Worm (Caenorhabditis elegans) whole organism, L4/young adult: ENCODE data around the gene F25E5.2.

ENCODE experiments used
- W03F9.2 ChIP-seq: fragments of 150-350 bp; optimal IDR thresholded peaks from 2 replicates; lab custom pipeline; 2014; ENCODE audit warnings: missing biosample characterization, missing genetic modification characterization
- dao-5 ChIP-seq: sonication (generic microtip); optimal IDR thresholded peaks from 2 replicates; lab custom pipeline; 2016; ENCODE audit warnings: missing genotype, missing genetic modification characterization, moderate library complexity, missing compliant biosample characterization
- him-1 ChIP-seq: sonication (generic microtip); optimal IDR thresholded peaks from 2 replicates; lab custom pipeline; 2016; ENCODE audit warnings: missing genotype, missing genetic modification reagents, missing genetic modification characterization, missing compliant biosample characterization

ce11 chrV:7460898-7461297 lies 5.8 kb downstream of the F25E5.2 start, which contains the start of gene srh-92:
- no peak for TF ChIP-seq him-1 (tag; lab: Kevin White, UChicago)
- TF ChIP-seq dao-5 (tag; lab: Kevin White, UChicago): no peak
- TF ChIP-seq W03F9.2 (tag; lab: Kevin White, UChicago): no peak
